Worm (Caenorhabditis elegans) whole organism, L4 larva: ENCODE results near the gene F55C12.6.
A peak's percentile ranks its signal among the peaks of the same experiment; 100 is the strongest.

Experiments
- D1046.2 ChIP-seq: fragments of 200-800 bp; sonication (Bioruptor generic); IDR thresholded peaks from 2 replicates; pipeline ENCODE4 v1.3.6; 2022; ENCODE audit warnings: missing genetic modification characterization, missing compliant biosample characterization
- F10B5.3 ChIP-seq: sonication (generic microtip); optimal IDR thresholded peaks from 2 replicates; lab custom pipeline; 2016; ENCODE audit warnings: mild to moderate bottlenecking, missing genetic modification characterization, missing compliant biosample characterization
- F26F4.8 ChIP-seq: fragments of 200-800 bp; sonication (Bioruptor generic); conservative IDR thresholded peaks from 2 replicates; pipeline ENCODE4 v1.3.6; 2022; ENCODE audit warnings: missing genetic modification characterization, missing compliant biosample characterization
- F44E2.7 ChIP-seq: fragments of 200-800 bp; sonication (Bioruptor generic); IDR thresholded peaks from 2 replicates; pipeline ENCODE4 v2.1.2; 2022; ENCODE audit warnings: missing genetic modification characterization, missing compliant biosample characterization
- F49E8.2 ChIP-seq: sonication (generic microtip); optimal IDR thresholded peaks from 2 replicates; lab custom pipeline; 2016; ENCODE audit warnings: missing compliant biosample characterization, mild to moderate bottlenecking, missing genetic modification characterization, borderline replicate concordance
- Y105C5A.15 ChIP-seq: fragments of 200-800 bp; sonication (Bioruptor generic); IDR thresholded peaks from 2 replicates; pipeline ENCODE4 v1.3.6; 2022; ENCODE audit warnings: missing genetic modification characterization, missing compliant biosample characterization
- Y75B8A.6 ChIP-seq: fragments of 200-800 bp; sonication (Bioruptor generic); IDR thresholded peaks from 2 replicates; pipeline ENCODE4 v1.3.6; 2022; ENCODE audit warnings: missing genetic modification reagents, missing genetic modification characterization, missing compliant biosample characterization
- ZK337.2 ChIP-seq: fragments of 200-800 bp; sonication (Bioruptor generic); IDR thresholded peaks from 2 replicates; pipeline ENCODE4 v1.3.6; 2022; ENCODE audit warnings: missing genetic modification reagents, missing genetic modification characterization, missing compliant biosample characterization
- aha-1 ChIP-seq: fragments of 150-350 bp; peaks from one replicate; lab custom pipeline; 2014; ENCODE audit warnings: missing biosample characterization, missing genetic modification characterization
- aly-2 ChIP-seq: sonication (generic microtip); optimal IDR thresholded peaks from 2 replicates; lab custom pipeline; 2018; ENCODE audit warnings: missing biosample characterization, missing genetic modification characterization
- ama-1 ChIP-seq: fragments of 150-350 bp; optimal IDR thresholded peaks from 2 replicates; lab custom pipeline; 2014; ENCODE audit warnings: inconsistent platforms, mixed read lengths
- ceh-62 ChIP-seq: sonication (generic microtip); optimal IDR thresholded peaks from 2 replicates; lab custom pipeline; 2017; ENCODE audit warnings: missing biosample characterization, missing genetic modification characterization
- cey-2 ChIP-seq: sonication (generic microtip); optimal IDR thresholded peaks from 3 replicates; lab custom pipeline; 2017; ENCODE audit warnings: missing genetic modification characterization, mild to moderate bottlenecking, missing compliant biosample characterization, antibody characterized with exemption, borderline replicate concordance; ENCODE audit not compliant: insufficient read depth
- daf-16 ChIP-seq, 3 experiments: sonication (generic microtip); optimal IDR thresholded peaks; 2 replicates each; lab custom pipeline; 2016 to 2017; ENCODE audit warnings: missing genetic modification characterization in 3 of 3, missing genetic modification reagents in 3 of 3, mild to moderate bottlenecking in 2 of 3, missing compliant biosample characterization in 2 of 3, missing biosample characterization in 1 of 3, moderate library complexity in 1 of 3
- daf-8 ChIP-seq: fragments of 200-800 bp; sonication (Bioruptor generic); IDR thresholded peaks from 2 replicates; pipeline ENCODE4 v1.3.6; 2022; ENCODE audit warnings: missing genetic modification characterization, missing compliant biosample characterization
- dmd-6 ChIP-seq: fragments of 200-800 bp; sonication (Bioruptor generic); IDR thresholded peaks from 2 replicates; pipeline ENCODE4 v1.3.6; 2022; ENCODE audit warnings: missing genetic modification reagents, missing genetic modification characterization, missing compliant biosample characterization
- dmd-8 ChIP-seq: fragments of 200-800 bp; sonication (Bioruptor generic); IDR thresholded peaks from 2 replicates; pipeline ENCODE4 v1.3.6; 2022; ENCODE audit warnings: missing genetic modification characterization, missing compliant biosample characterization
- dpl-1 ChIP-seq: fragments of 150-350 bp; optimal IDR thresholded peaks from 2 replicates; lab custom pipeline; 2014; ENCODE audit warnings: missing biosample characterization, missing genetic modification reagents, missing genetic modification characterization
- dve-1 ChIP-seq: sonication (generic microtip); optimal IDR thresholded peaks from 2 replicates; lab custom pipeline; 2017; ENCODE audit warnings: antibody characterized with exemption, mild to moderate bottlenecking, missing genetic modification characterization, missing compliant biosample characterization; ENCODE audit not compliant: insufficient read depth
- egl-43 ChIP-seq: fragments of 200-800 bp; sonication (Bioruptor generic); IDR thresholded peaks from 2 replicates; pipeline ENCODE4 v1.3.6; 2022; ENCODE audit warnings: missing genetic modification reagents, missing genetic modification characterization, missing compliant biosample characterization
- fos-1 ChIP-seq: fragments of 150-350 bp; optimal IDR thresholded peaks from 2 replicates; lab custom pipeline; 2014; ENCODE audit warnings: missing biosample characterization, missing genetic modification characterization
- gei-8 ChIP-seq: fragments of 200-800 bp; sonication (Bioruptor generic); optimal IDR thresholded peaks from 2 replicates; lab custom pipeline; 2018; ENCODE audit warnings: mild to moderate bottlenecking, missing genetic modification characterization, missing compliant biosample characterization
- hif-1 ChIP-seq, 2 experiments: sonication (generic microtip); optimal IDR thresholded peaks; 2 replicates each; lab custom pipeline; 2016 to 2017; ENCODE audit warnings: missing compliant biosample characterization in 2 of 2, missing genetic modification characterization in 2 of 2, missing genetic modification reagents in 2 of 2, missing genotype in 2 of 2, mild to moderate bottlenecking in 1 of 2
- hlh-30 ChIP-seq: sonication (generic microtip); optimal IDR thresholded peaks from 2 replicates; lab custom pipeline; 2017; ENCODE audit warnings: antibody characterized with exemption, mild to moderate bottlenecking, missing genetic modification characterization, missing compliant biosample characterization; ENCODE audit not compliant: insufficient read depth
- lim-7 ChIP-seq: fragments of 200-800 bp; sonication (Bioruptor generic); IDR thresholded peaks from 2 replicates; pipeline ENCODE4 v1.3.6; 2022; ENCODE audit warnings: missing genetic modification characterization, missing compliant biosample characterization
- lin-38 ChIP-seq: fragments of 200-800 bp; sonication (Bioruptor generic); IDR thresholded peaks from 2 replicates; pipeline ENCODE4 v1.3.6; 2022; ENCODE audit warnings: missing genetic modification reagents, missing genetic modification characterization, missing compliant biosample characterization
- lin-39 ChIP-seq: fragments of 150-350 bp; optimal IDR thresholded peaks from 2 replicates; lab custom pipeline; 2014; ENCODE audit warnings: missing biosample characterization, missing genetic modification reagents, missing genetic modification characterization
- lir-3 ChIP-seq: sonication (generic microtip); optimal IDR thresholded peaks from 2 replicates; lab custom pipeline; 2016; ENCODE audit warnings: mild to moderate bottlenecking, missing genetic modification characterization, missing compliant biosample characterization
- madf-5 ChIP-seq, 2 experiments: fragments of 200-800 bp; sonication (Bioruptor generic); IDR thresholded peaks; 2 replicates each; pipeline ENCODE4 v1.3.6; 2022; ENCODE audit warnings: missing compliant biosample characterization in 2 of 2, missing genetic modification characterization in 2 of 2
- madf-9 ChIP-seq: fragments of 200-800 bp; sonication (Bioruptor generic); conservative IDR thresholded peaks from 2 replicates; pipeline ENCODE4 v1.3.6; 2022; ENCODE audit warnings: missing genetic modification reagents, missing genetic modification characterization, missing compliant biosample characterization
- mep-1 ChIP-seq: fragments of 150-350 bp; sonication (generic microtip); optimal IDR thresholded peaks from 3 replicates; lab custom pipeline; 2014; ENCODE audit warnings: missing biosample characterization, missing genetic modification characterization
- mes-2 ChIP-seq: sonication (generic microtip); optimal IDR thresholded peaks from 2 replicates; lab custom pipeline; 2016; ENCODE audit warnings: missing genotype, mild to moderate bottlenecking, missing genetic modification characterization, missing compliant biosample characterization; ENCODE audit not compliant: poor library complexity, severe bottlenecking
- mxl-2 ChIP-seq: fragments of 200-800 bp; sonication (Bioruptor generic); conservative IDR thresholded peaks from 2 replicates; pipeline ENCODE4 v1.3.6; 2022; ENCODE audit warnings: missing genetic modification reagents, missing genetic modification characterization, missing compliant biosample characterization
- mxl-3 ChIP-seq: fragments of 200-800 bp; sonication (Bioruptor generic); optimal IDR thresholded peaks from 2 replicates; lab custom pipeline; 2018; ENCODE audit warnings: mild to moderate bottlenecking, missing genetic modification characterization, missing compliant biosample characterization
- nhr-11 ChIP-seq: fragments of 150-350 bp; optimal IDR thresholded peaks from 2 replicates; lab custom pipeline; 2014; ENCODE audit warnings: missing biosample characterization, missing genetic modification characterization
- nhr-237 ChIP-seq: sonication (generic microtip); optimal IDR thresholded peaks from 2 replicates; lab custom pipeline; 2017; ENCODE audit warnings: missing biosample characterization, missing genetic modification characterization
- nhr-25 ChIP-seq: sonication (generic microtip); optimal IDR thresholded peaks from 2 replicates; lab custom pipeline; 2017; ENCODE audit warnings: missing genetic modification characterization, mild to moderate bottlenecking, missing compliant biosample characterization, antibody characterized with exemption, moderate library complexity, borderline replicate concordance; ENCODE audit not compliant: insufficient read depth
- nhr-76 ChIP-seq: fragments of 150-350 bp; optimal IDR thresholded peaks from 2 replicates; lab custom pipeline; 2014; ENCODE audit warnings: missing biosample characterization, missing genetic modification characterization
- nhr-77 ChIP-seq: fragments of 150-350 bp; optimal IDR thresholded peaks from 2 replicates; lab custom pipeline; 2014; ENCODE audit warnings: missing biosample characterization, missing genetic modification characterization
- php-3 ChIP-seq: fragments of 200-800 bp; sonication (Bioruptor generic); IDR thresholded peaks from 2 replicates; pipeline ENCODE4 v1.3.6; 2022; ENCODE audit warnings: missing genetic modification reagents, missing genetic modification characterization, missing compliant biosample characterization
- rbr-2 ChIP-seq: sonication (generic microtip); optimal IDR thresholded peaks from 2 replicates; lab custom pipeline; 2016; ENCODE audit warnings: missing genotype, missing genetic modification characterization, missing compliant biosample characterization
- saeg-2 ChIP-seq: fragments of 200-800 bp; sonication (Bioruptor generic); IDR thresholded peaks from 2 replicates; pipeline ENCODE4 v1.3.6; 2022; ENCODE audit warnings: missing genetic modification reagents, missing genetic modification characterization, missing compliant biosample characterization
- sdz-12 ChIP-seq: fragments of 200-800 bp; sonication (Bioruptor generic); optimal IDR thresholded peaks from 2 replicates; lab custom pipeline; 2018; ENCODE audit warnings: mild to moderate bottlenecking, missing genetic modification characterization, missing compliant biosample characterization
- set-16 ChIP-seq: fragments of 200-800 bp; sonication (Bioruptor generic); IDR thresholded peaks from 2 replicates; pipeline ENCODE4 v1.3.6; 2022; ENCODE audit warnings: missing genetic modification reagents, missing genetic modification characterization, missing compliant biosample characterization
- skn-1 ChIP-seq: fragments of 150-350 bp; optimal IDR thresholded peaks from 2 replicates; lab custom pipeline; 2014; ENCODE audit warnings: missing biosample characterization, missing genetic modification characterization
- snpc-1.2 ChIP-seq: fragments of 200-800 bp; sonication (Bioruptor generic); IDR thresholded peaks from 2 replicates; pipeline ENCODE4 v1.3.6; 2022; ENCODE audit warnings: missing genetic modification reagents, missing genetic modification characterization, missing compliant biosample characterization
- snpc-4 ChIP-seq: fragments of 150-350 bp; optimal IDR thresholded peaks from 2 replicates; lab custom pipeline; 2014; ENCODE audit warnings: missing biosample characterization, missing genetic modification characterization
- unc-39 ChIP-seq: sonication (generic microtip); optimal IDR thresholded peaks from 2 replicates; lab custom pipeline; 2017; ENCODE audit warnings: missing biosample characterization, missing genetic modification characterization
- zip-2 ChIP-seq: fragments of 150-350 bp; optimal IDR thresholded peaks from 2 replicates; lab custom pipeline; 2014; ENCODE audit warnings: missing biosample characterization, missing genetic modification characterization
- ztf-7 ChIP-seq: fragments of 150-350 bp; optimal IDR thresholded peaks from 2 replicates; lab custom pipeline; 2014; ENCODE audit warnings: missing biosample characterization, missing genetic modification characterization

Gene F55C12.6

DNA sequence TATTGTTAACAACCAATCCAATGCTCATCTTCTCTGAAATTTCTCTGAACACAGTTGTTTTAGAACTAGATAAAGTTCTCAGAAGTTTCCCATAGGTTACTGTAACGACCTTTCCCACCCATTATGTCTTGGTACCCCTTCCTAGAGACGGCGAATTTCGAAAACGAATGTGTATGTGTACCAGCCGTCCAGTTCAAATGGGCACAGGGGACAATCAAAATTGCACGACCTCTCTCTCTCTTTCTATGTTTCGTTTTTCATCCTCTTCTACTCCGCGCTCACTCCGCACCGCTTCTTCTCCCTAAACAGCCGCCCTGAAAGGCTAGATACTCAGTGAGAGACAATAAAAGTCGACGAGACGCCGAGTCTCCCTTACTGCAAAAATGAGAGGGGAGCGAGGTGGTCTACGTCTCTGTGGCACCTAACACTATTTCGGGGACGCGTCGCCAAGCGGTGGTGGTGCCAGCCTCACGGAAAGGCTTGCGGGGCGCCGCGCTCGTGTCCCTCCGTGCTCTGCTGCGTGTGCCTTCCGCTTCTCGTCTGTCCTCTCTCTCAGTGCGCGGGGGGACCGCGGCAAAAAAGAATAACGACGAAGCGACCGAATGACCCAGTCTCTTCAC is 25.6 kb upstream of the F55C12.6 start:
- peak; percentile 22 for TF ChIP-seq hlh-30 (tag; lab: Kevin White, UChicago)
- no peak for TF ChIP-seq nhr-25
- TF ChIP-seq fos-1 = no peak
- no peak for TF ChIP-seq daf-8 (GFP tag; lab: Robert Waterston, UW)
- no peak for TF ChIP-seq mxl-2 (GFP tag; lab: Robert Waterston, UW)
- peak; percentile 89 for TF ChIP-seq egl-43 (GFP tag; lab: Robert Waterston, UW)
- TF ChIP-seq dmd-8 (GFP tag; lab: Robert Waterston, UW) = no peak
- no peak for TF ChIP-seq F44E2.7
- TF ChIP-seq sdz-12 = no peak
- no peak for TF ChIP-seq aha-1 (tag; lab: Kevin White, UChicago)
- no peak for TF ChIP-seq snpc-1.2 (GFP tag; lab: Robert Waterston, UW)
- no peak for TF ChIP-seq nhr-11 (tag; lab: Kevin White, UChicago)
- peak; percentile 47 for TF ChIP-seq mxl-3
- no peak for TF ChIP-seq snpc-4 (tag; lab: Kevin White, UChicago)
- peak; percentile 74 for TF ChIP-seq rbr-2 (tag; lab: Kevin White, UChicago)
- peak; percentile 56 for TF ChIP-seq dve-1 (tag; lab: Kevin White, UChicago)
- TF ChIP-seq madf-5 (GFP tag; IDR thresholded peaks at IDR 0.05; lab: Robert Waterston, UW) = no peak
- TF ChIP-seq mes-2 = no peak
- no peak for TF ChIP-seq lin-39 (tag; lab: Kevin White, UChicago)
- no peak for TF ChIP-seq nhr-76 (tag; lab: Kevin White, UChicago)
- no peak for TF ChIP-seq skn-1 (tag; lab: Kevin White, UChicago)
- no peak for TF ChIP-seq lir-3 (tag; lab: Kevin White, UChicago)
- peak; percentile 55 for TF ChIP-seq F10B5.3 (tag; lab: Kevin White, UChicago)
- TF ChIP-seq Y75B8A.6 (GFP tag; lab: Robert Waterston, UW) = no peak
- no peak for TF ChIP-seq daf-16 (GFP tag; optimal IDR thresholded peaks at IDR 0.05; lab: Kevin White, UChicago)
- peak; percentile 36 for TF ChIP-seq daf-16 (tag; optimal IDR thresholded peaks at IDR 0.05; lab: Kevin White, UChicago)
- no peak for TF ChIP-seq Y105C5A.15 (GFP tag; lab: Robert Waterston, UW)
- TF ChIP-seq ztf-7 (tag; lab: Kevin White, UChicago) = no peak
- TF ChIP-seq madf-9 (GFP tag; lab: Robert Waterston, UW) = peak; percentile 98
- TF ChIP-seq dmd-6 (GFP tag; lab: Robert Waterston, UW) = no peak
- TF ChIP-seq ZK337.2 (GFP tag; lab: Robert Waterston, UW) = no peak
- TF ChIP-seq unc-39 = no peak
- TF ChIP-seq lin-38 = peak; percentile 32
- no peak for TF ChIP-seq zip-2
- TF ChIP-seq cey-2 = no peak
- TF ChIP-seq mep-1 = peak; percentile 65
- no peak for TF ChIP-seq nhr-77 (tag; lab: Kevin White, UChicago)
- peak in 1 of 2 experiments; percentile 65 for TF ChIP-seq hif-1 (tag; optimal IDR thresholded peaks at IDR 0.05; lab: Kevin White, UChicago)
- no peak for TF ChIP-seq nhr-237 (tag; lab: Kevin White, UChicago)
- TF ChIP-seq F26F4.8 (GFP tag; lab: Robert Waterston, UW) = no peak
- no peak for TF ChIP-seq lim-7 (GFP tag; lab: Robert Waterston, UW)
- TF ChIP-seq dpl-1 (GFP tag; lab: Kevin White, UChicago) = peak; percentile 16
- TF ChIP-seq set-16 (GFP tag; lab: Robert Waterston, UW) = peak; percentile 99
- TF ChIP-seq php-3 (GFP tag; lab: Robert Waterston, UW) = no peak
- TF ChIP-seq ceh-62 (tag; lab: Kevin White, UChicago) = no peak
- TF ChIP-seq F49E8.2 (tag; lab: Kevin White, UChicago) = no peak
- TF ChIP-seq saeg-2 (GFP tag; lab: Robert Waterston, UW) = no peak
- no peak for TF ChIP-seq aly-2
- 0 out of 2 replicates have a peak, but pooled peaks have one; percentile 46 for TF ChIP-seq D1046.2 (GFP tag; lab: Robert Waterston, UW)
- no peak for TF ChIP-seq gei-8
- no peak for TF ChIP-seq ama-1 (lab: Kevin White, UChicago)
